Worm (Caenorhabditis elegans): Measurements from ENCODE around the gene rig-4.

- TF ChIP-seq pha-2 (tag; optimal IDR thresholded peaks at IDR 0.05) (no peak), npax-4 (tag; optimal IDR thresholded peaks at IDR 0.05) (no peak), hlh-8 (tag; optimal IDR thresholded peaks at IDR 0.05) (no peak), elt-2 (tag; optimal IDR thresholded peaks at IDR 0.05) (no peak), ama-1 (optimal IDR thresholded peaks at IDR 0.05) (peak; percentile 13), pha-4 (tag; optimal IDR thresholded peaks at IDR 0.05) (no peak)
Observed at ce11 chrIV:7983728-7984346, 20.1 kb downstream of the rig-4 start.

Data from whole organism, late embryonic.